Worm (Caenorhabditis elegans): ENCODE results near the gene ztf-1.

DNA sequence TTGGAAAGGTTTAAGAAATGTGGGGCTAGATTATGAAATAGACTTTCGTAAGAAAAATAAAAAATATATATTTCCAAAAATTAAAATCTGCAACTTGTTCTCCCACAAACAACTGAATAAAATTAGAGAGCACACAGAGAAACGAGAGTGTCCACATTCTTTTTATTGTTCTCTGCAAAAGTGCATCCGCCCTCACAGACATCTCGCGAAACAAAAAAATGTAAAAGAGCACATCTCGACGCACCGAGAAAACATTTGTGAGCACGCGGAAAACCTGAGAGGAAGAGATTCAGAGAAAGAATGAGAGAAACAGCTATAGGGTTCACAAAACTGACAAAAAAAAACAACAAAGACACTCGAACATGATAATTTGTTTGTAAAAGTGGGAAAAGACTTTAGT, 10.1 kb downstream of the ztf-1 start:
- TF ChIP-seq ama-1 (optimal IDR thresholded peaks at IDR 0.05) (no peak), nhr-11 (tag; optimal IDR thresholded peaks at IDR 0.05) (no peak), pha-4 (tag; optimal IDR thresholded peaks at IDR 0.05) (no peak), fos-1 (tag; optimal IDR thresholded peaks at IDR 0.05) (no peak), pqm-1 (tag; optimal IDR thresholded peaks at IDR 0.05) (no peak), nhr-76 (tag; optimal IDR thresholded peaks at IDR 0.05) (no peak), snpc-4 (tag; optimal IDR thresholded peaks at IDR 0.05) (no peak), ztf-11 (tag; optimal IDR thresholded peaks at IDR 0.05) (no peak), nhr-43 (tag; optimal IDR thresholded peaks at IDR 0.05; ENCODE audit: poor library complexity, severe bottlenecking) (no peak)
